Worm (Caenorhabditis elegans): Measurements from ENCODE around the gene egl-5.

Gene egl-5

ce11 chrIII:7860885-7861284 lies 46.7 kb downstream of the egl-5 start, which contains the start of gene cuc-1:
Gene cuc-1 (minus strand): TSS chrIII:7860985.
- TF ChIP-seq sea-2 (GFP tag; optimal IDR thresholded peaks at IDR 0.05): no peak
- TF ChIP-seq elt-2 (tag; optimal IDR thresholded peaks at IDR 0.05): peak; percentile 31

- TF ChIP-seq nhr-77 (tag; optimal IDR thresholded peaks at IDR 0.05) (no peak), elt-1 (tag; optimal IDR thresholded peaks at IDR 0.05) (no peak), snpc-4 (tag; optimal IDR thresholded peaks at IDR 0.05) (no peak), unc-39 (tag; optimal IDR thresholded peaks at IDR 0.05) (no peak), hmg-11 (tag; optimal IDR thresholded peaks at IDR 0.05) (peak; percentile 31), mml-1 (tag; optimal IDR thresholded peaks at IDR 0.05) (no peak), nhr-28 (tag; optimal IDR thresholded peaks at IDR 0.05) (no peak), nfya-1 (tag; optimal IDR thresholded peaks at IDR 0.05; ENCODE audit: insufficient read depth) (peak; percentile 40), ama-1 (optimal IDR thresholded peaks at IDR 0.05) (no peak), ceh-9 (tag; optimal IDR thresholded peaks at IDR 0.05) (no peak), sea-2 (GFP tag; optimal IDR thresholded peaks at IDR 0.05) (no peak), ceh-16 (tag; optimal IDR thresholded peaks at IDR 0.05) (no peak), fkh-10 (GFP tag; optimal IDR thresholded peaks at IDR 0.05) (no peak), ZK546.5 (tag; optimal IDR thresholded peaks at IDR 0.05) (no peak), lsy-12 (tag; optimal IDR thresholded peaks at IDR 0.05) (no peak), nhr-12 (tag; optimal IDR thresholded peaks at IDR 0.05) (no peak), jun-1 (tag; optimal IDR thresholded peaks at IDR 0.05) (no peak)
These were observed 47.5 kb downstream of the egl-5 start, which contains the start of gene snr-5 for ce11 chrIII:7861535-7862120. Gene snr-5 (plus strand): TSS chrIII:7862070.

- no peak for TF ChIP-seq ztf-11 (tag; optimal IDR thresholded peaks at IDR 0.05)
- TF ChIP-seq nhr-12 (tag; optimal IDR thresholded peaks at IDR 0.05): no peak
- no peak for TF ChIP-seq mdl-1 (tag; optimal IDR thresholded peaks at IDR 0.05)
- TF ChIP-seq ama-1 (optimal IDR thresholded peaks at IDR 0.05): no peak
- no peak for TF ChIP-seq eor-1 (tag; optimal IDR thresholded peaks at IDR 0.05)
- TF ChIP-seq pqm-1 (tag; optimal IDR thresholded peaks at IDR 0.05): peak; percentile 37
- no peak for TF ChIP-seq unc-39 (tag; optimal IDR thresholded peaks at IDR 0.05)
- TF ChIP-seq pha-4 (tag; optimal IDR thresholded peaks at IDR 0.05): no peak
- no peak for TF ChIP-seq nhr-28 (tag; optimal IDR thresholded peaks at IDR 0.05)
- peak; percentile 57 for TF ChIP-seq elt-2 (tag; optimal IDR thresholded peaks at IDR 0.05)
- no peak for TF ChIP-seq elt-3 (tag; optimal IDR thresholded peaks at IDR 0.05)
- TF ChIP-seq elt-1 (tag; optimal IDR thresholded peaks at IDR 0.05): no peak
- no peak for TF ChIP-seq tbx-2 (tag; optimal IDR thresholded peaks at IDR 0.05)
These were observed 51.1 kb downstream of the egl-5 start, which contains the start of gene slc-17.3 for ce11 chrIII:7865238-7865761. Gene slc-17.3 (minus strand): TSS chrIII:7865288.

- TF ChIP-seq pqm-1 (tag; optimal IDR thresholded peaks at IDR 0.05) (no peak), nhr-12 (tag; optimal IDR thresholded peaks at IDR 0.05) (no peak), elt-2 (tag; optimal IDR thresholded peaks at IDR 0.05) (no peak), nhr-67 (tag; optimal IDR thresholded peaks at IDR 0.05) (no peak), ama-1 (optimal IDR thresholded peaks at IDR 0.05) (no peak)
These were observed 52.0 kb downstream of the egl-5 start, which contains the start of gene cup-4 for ce11 chrIII:7866189-7866588. Gene cup-4 (plus strand): TSS chrIII:7866489.

Measured in whole organism, L3 larva.